Worm (Caenorhabditis elegans): ENCODE data around the gene srxa-4.

- TF ChIP-seq ceh-32 (tag; optimal IDR thresholded peaks at IDR 0.05; ENCODE audit: poor library complexity) (no peak), unc-130 (GFP tag; optimal IDR thresholded peaks at IDR 0.05) (no peak), zag-1 (tag; optimal IDR thresholded peaks at IDR 0.05) (no peak), nhr-11 (tag; optimal IDR thresholded peaks at IDR 0.05) (no peak), lin-1 (GFP tag; IDR thresholded peaks at IDR 0.05) (no peak), mdl-1 (tag; optimal IDR thresholded peaks at IDR 0.05) (no peak), nhr-77 (tag; optimal IDR thresholded peaks at IDR 0.05) (no peak), F37D6.2 (tag; optimal IDR thresholded peaks at IDR 0.05) (no peak), pqm-1 (tag; optimal IDR thresholded peaks at IDR 0.05) (no peak), pha-4 (GFP tag; IDR thresholded peaks at IDR 0.05) (no peak), pha-4 (tag; optimal IDR thresholded peaks at IDR 0.05) (no peak), ces-1 (GFP tag; optimal IDR thresholded peaks at IDR 0.05) (no peak), ama-1 (optimal IDR thresholded peaks at IDR 0.05) (no peak), unc-62 (GFP tag; optimal IDR thresholded peaks at IDR 0.05 in 1 of 2) (no peak), unc-62 (tag; optimal IDR thresholded peaks at IDR 0.05) (no peak), skn-1 (tag; optimal IDR thresholded peaks at IDR 0.05) (no peak)
Measured at ce11 chrV:7446965-7447364, 26.7 kb downstream of the srxa-4 start, which contains the start of gene F25E5.5.
